Fruit fly (Drosophila melanogaster) whole organism, embryonic: ENCODE measurements around the gene Rpn9.

Experiments
- Atf-2 ChIP-seq: fragments of 200-800 bp; sonication (Bioruptor generic); optimal IDR thresholded peaks from 2 replicates; lab custom pipeline; 2016; ENCODE audit warnings: missing biosample characterization, missing genetic modification characterization
- CG10321 ChIP-seq: fragments of 200-800 bp; sonication (Bioruptor generic); IDR thresholded peaks from 2 replicates; pipeline ENCODE4 v1.3.6; 2022; ENCODE audit warnings: missing biosample characterization, missing genetic modification characterization
- CG11696 ChIP-seq: fragments of 200-800 bp; sonication (Bioruptor generic); IDR thresholded peaks from 2 replicates; pipeline ENCODE4 v1.3.6; 2022; ENCODE audit warnings: missing biosample characterization, missing genetic modification characterization
- CG12104 ChIP-seq: fragments of 200-800 bp; sonication (Bioruptor generic); optimal IDR thresholded peaks from 3 replicates; lab custom pipeline; 2016; ENCODE audit warnings: missing biosample characterization, missing genetic modification characterization
- CG12659 ChIP-seq: fragments of 200-800 bp; sonication (Bioruptor generic); optimal IDR thresholded peaks from 3 replicates; lab custom pipeline; 2017; ENCODE audit warnings: mild to moderate bottlenecking, missing biosample characterization, missing genetic modification reagents, missing genetic modification characterization
- CG14441 ChIP-seq: fragments of 200-800 bp; sonication (Bioruptor generic); IDR thresholded peaks from 2 replicates; pipeline ENCODE4 v1.3.6; 2022; ENCODE audit warnings: missing biosample characterization, missing genetic modification characterization
- CG14965 ChIP-seq: fragments of 200-800 bp; sonication (Bioruptor generic); optimal IDR thresholded peaks from 2 replicates; lab custom pipeline; 2016; ENCODE audit warnings: missing biosample characterization, missing genetic modification characterization, borderline replicate concordance
- CG15073 ChIP-seq: fragments of 200-800 bp; sonication (Bioruptor generic); optimal IDR thresholded peaks from 2 replicates; lab custom pipeline; 2016; ENCODE audit warnings: missing biosample characterization, missing genetic modification characterization
- CG1603 ChIP-seq: fragments of 200-800 bp; sonication (Bioruptor generic); optimal IDR thresholded peaks from 2 replicates; lab custom pipeline; 2019; ENCODE audit warnings: missing biosample characterization, mild to moderate bottlenecking, missing genetic modification characterization, moderate library complexity
- CG1647 ChIP-seq: fragments of 200-800 bp; sonication (Bioruptor generic); optimal IDR thresholded peaks from 3 replicates; lab custom pipeline; 2016; ENCODE audit warnings: missing biosample characterization, missing genetic modification characterization
- CG16815 ChIP-seq: fragments of 200-800 bp; sonication (Bioruptor generic); optimal IDR thresholded peaks from 3 replicates; lab custom pipeline; 2017; ENCODE audit warnings: missing biosample characterization, mild to moderate bottlenecking, missing genetic modification characterization
- CG17568 ChIP-seq: fragments of 200-800 bp; sonication (Bioruptor generic); optimal IDR thresholded peaks from 2 replicates; lab custom pipeline; 2018; ENCODE audit warnings: missing biosample characterization, mild to moderate bottlenecking, missing genetic modification characterization, moderate library complexity
- CG17829 ChIP-seq: fragments of 200-800 bp; optimal IDR thresholded peaks from 2 replicates; lab custom pipeline; 2019; ENCODE audit warnings: missing biosample characterization, mild to moderate bottlenecking, missing genetic modification characterization, moderate library complexity
- CG2120 ChIP-seq: fragments of 200-800 bp; sonication (Bioruptor generic); optimal IDR thresholded peaks from 3 replicates; lab custom pipeline; 2016; ENCODE audit warnings: missing biosample characterization, missing genetic modification characterization
- CG31224 ChIP-seq: fragments of 200-800 bp; sonication (Bioruptor generic); IDR thresholded peaks from 2 replicates; pipeline ENCODE4 v1.3.6; 2022; ENCODE audit warnings: missing biosample characterization, missing genetic modification characterization
- CG31441 ChIP-seq: fragments of 200-800 bp; sonication (Bioruptor generic); IDR thresholded peaks from 2 replicates; pipeline ENCODE4 v1.3.6; 2022; ENCODE audit warnings: missing biosample characterization, missing genetic modification characterization
- CG32772 ChIP-seq: fragments of 200-800 bp; sonication (Bioruptor generic); IDR thresholded peaks from 2 replicates; pipeline ENCODE4 v1.3.6; 2022; ENCODE audit warnings: missing biosample characterization, missing genetic modification characterization
- CG3847 ChIP-seq: fragments of 200-800 bp; sonication (Bioruptor generic); IDR thresholded peaks from 2 replicates; pipeline ENCODE4 v1.3.6; 2022; ENCODE audit warnings: missing biosample characterization, missing genetic modification characterization
- CG4424 ChIP-seq: fragments of 200-800 bp; sonication (Bioruptor generic); optimal IDR thresholded peaks from 3 replicates; lab custom pipeline; 2016; ENCODE audit warnings: missing biosample characterization, missing genetic modification characterization
- CG7357 ChIP-seq: fragments of 200-800 bp; sonication (Bioruptor generic); IDR thresholded peaks from 3 replicates; pipeline ENCODE4 v1.3.6; 2022; ENCODE audit warnings: missing biosample characterization, missing genetic modification characterization
- CG8924 ChIP-seq: fragments of 200-800 bp; optimal IDR thresholded peaks from 3 replicates; lab custom pipeline; 2019; ENCODE audit warnings: missing biosample characterization, mild to moderate bottlenecking, missing genetic modification characterization, moderate library complexity
- CG9609 ChIP-seq: fragments of 200-800 bp; sonication (Bioruptor generic); optimal IDR thresholded peaks from 3 replicates; lab custom pipeline; 2016; ENCODE audit warnings: missing biosample characterization, missing genetic modification characterization
- Dref ChIP-seq: fragments of 200-800 bp; sonication (Bioruptor generic); IDR thresholded peaks from 2 replicates; pipeline ENCODE4 v1.3.6; 2022; ENCODE audit warnings: missing biosample characterization, missing genetic modification characterization
- Hand ChIP-seq: fragments of 200-800 bp; sonication (Bioruptor generic); optimal IDR thresholded peaks from 2 replicates; lab custom pipeline; 2017; ENCODE audit warnings: mild to moderate bottlenecking, missing biosample characterization, missing genetic modification reagents, missing genetic modification characterization
- Hmx ChIP-seq: fragments of 200-800 bp; sonication (Bioruptor generic); optimal IDR thresholded peaks from 2 replicates; lab custom pipeline; 2016; ENCODE audit warnings: missing biosample characterization, missing genetic modification characterization
- Hsf ChIP-seq: fragments of 200-800 bp; sonication (Bioruptor generic); optimal IDR thresholded peaks from 3 replicates; lab custom pipeline; 2016; ENCODE audit warnings: missing biosample characterization, missing genetic modification characterization
- Jarid2 ChIP-seq: fragments of 200-800 bp; sonication (Bioruptor generic); optimal IDR thresholded peaks from 3 replicates; lab custom pipeline; 2017; ENCODE audit warnings: mild to moderate bottlenecking, missing biosample characterization, missing genetic modification reagents, missing genetic modification characterization
- Meics ChIP-seq: fragments of 200-800 bp; sonication (Bioruptor generic); optimal IDR thresholded peaks from 2 replicates; lab custom pipeline; 2017; ENCODE audit warnings: missing biosample characterization, mild to moderate bottlenecking, missing genetic modification characterization
- Mes4 ChIP-seq: fragments of 200-800 bp; sonication (Bioruptor generic); optimal IDR thresholded peaks from 2 replicates; lab custom pipeline; 2016; ENCODE audit warnings: missing biosample characterization, missing genetic modification characterization
- NC2β ChIP-seq: fragments of 200-800 bp; sonication (Bioruptor generic); optimal IDR thresholded peaks from 2 replicates; lab custom pipeline; 2016; ENCODE audit warnings: missing biosample characterization, missing genetic modification characterization
- Ptx1 ChIP-seq: fragments of 200-800 bp; sonication (Bioruptor generic); IDR thresholded peaks from 2 replicates; pipeline ENCODE4 v1.3.6; 2022; ENCODE audit warnings: missing biosample characterization, missing genetic modification characterization
- Ssrp ChIP-seq: fragments of 200-800 bp; sonication (Bioruptor generic); optimal IDR thresholded peaks from 2 replicates; lab custom pipeline; 2018; ENCODE audit warnings: missing biosample characterization, mild to moderate bottlenecking, missing genetic modification characterization, moderate library complexity
- Taf1 ChIP-seq: fragments of 200-800 bp; sonication (Bioruptor generic); IDR thresholded peaks from 2 replicates; pipeline ENCODE4 v1.3.6; 2022; ENCODE audit warnings: missing biosample characterization, missing genetic modification characterization
- abd-A ChIP-seq: fragments of 200-800 bp; sonication (Bioruptor generic); optimal IDR thresholded peaks from 3 replicates; lab custom pipeline; 2019; ENCODE audit warnings: missing biosample characterization, mild to moderate bottlenecking, missing genetic modification characterization, moderate library complexity
- ac ChIP-seq: fragments of 200-800 bp; sonication (Bioruptor generic); optimal IDR thresholded peaks from 3 replicates; lab custom pipeline; 2017; ENCODE audit warnings: missing biosample characterization, mild to moderate bottlenecking, missing genetic modification characterization
- bbx ChIP-seq: fragments of 200-800 bp; sonication (Bioruptor generic); IDR thresholded peaks from 2 replicates; pipeline ENCODE4 v1.3.6; 2022; ENCODE audit warnings: missing biosample characterization, missing genetic modification characterization; ENCODE audit not compliant: partially characterized antibody
- crc ChIP-seq: fragments of 200-800 bp; sonication (Bioruptor generic); optimal IDR thresholded peaks from 2 replicates; lab custom pipeline; 2016; ENCODE audit warnings: missing biosample characterization, missing genetic modification characterization
- croc ChIP-seq: fragments of 200-800 bp; sonication (Bioruptor generic); conservative IDR thresholded peaks from 3 replicates; pipeline ENCODE4 v1.3.6; 2022; ENCODE audit warnings: missing biosample characterization, missing genetic modification characterization
- cwo ChIP-seq: fragments of 200-800 bp; sonication (Bioruptor generic); optimal IDR thresholded peaks from 3 replicates; lab custom pipeline; 2017; ENCODE audit warnings: missing biosample characterization, missing genetic modification characterization, mild to moderate bottlenecking, moderate library complexity, missing genetic modification reagents
- dimm ChIP-seq: fragments of 200-800 bp; sonication (Bioruptor generic); IDR thresholded peaks from 2 replicates; pipeline ENCODE4 v1.3.6; 2022; ENCODE audit warnings: missing biosample characterization, missing genetic modification characterization
- gro ChIP-seq: fragments of 200-800 bp; sonication (Bioruptor generic); optimal IDR thresholded peaks from 2 replicates; lab custom pipeline; 2016; ENCODE audit warnings: missing biosample characterization, missing genetic modification characterization
- hbn ChIP-seq: fragments of 200-800 bp; sonication (Bioruptor generic); IDR thresholded peaks from 2 replicates; pipeline ENCODE4 v1.3.6; 2022; ENCODE audit warnings: missing biosample characterization, missing genetic modification characterization; ENCODE audit not compliant: partially characterized antibody
- inv ChIP-seq: fragments of 200-800 bp; sonication (Bioruptor generic); IDR thresholded peaks from 2 replicates; pipeline ENCODE4 v1.3.6; 2022; ENCODE audit warnings: missing biosample characterization, missing genetic modification characterization; ENCODE audit not compliant: partially characterized antibody
- kah ChIP-seq: fragments of 200-800 bp; sonication (Bioruptor generic); optimal IDR thresholded peaks from 2 replicates; lab custom pipeline; 2018; ENCODE audit warnings: missing biosample characterization, mild to moderate bottlenecking, missing genetic modification characterization
- luna ChIP-seq: fragments of 200-800 bp; sonication (Bioruptor generic); optimal IDR thresholded peaks from 2 replicates; lab custom pipeline; 2016; ENCODE audit warnings: missing biosample characterization, missing genetic modification characterization
- onecut ChIP-seq: fragments of 200-800 bp; sonication (Bioruptor generic); IDR thresholded peaks from 2 replicates; pipeline ENCODE4 v1.3.6; 2022; ENCODE audit warnings: missing biosample characterization, missing genetic modification characterization
- run ChIP-seq: fragments of 200-800 bp; sonication (Bioruptor generic); optimal IDR thresholded peaks from 3 replicates; lab custom pipeline; 2018; ENCODE audit warnings: missing biosample characterization, mild to moderate bottlenecking, missing genetic modification characterization
- sima ChIP-seq: fragments of 200-800 bp; sonication (Bioruptor generic); optimal IDR thresholded peaks from 2 replicates; lab custom pipeline; 2016; ENCODE audit warnings: missing biosample characterization, missing genetic modification characterization
- tup ChIP-seq: fragments of 200-800 bp; sonication (Bioruptor generic); optimal IDR thresholded peaks from 2 replicates; lab custom pipeline; 2016; ENCODE audit warnings: missing biosample characterization, mild to moderate bottlenecking, missing genetic modification characterization, moderate library complexity
- unc-4 ChIP-seq: fragments of 200-800 bp; sonication (Bioruptor generic); IDR thresholded peaks from 2 replicates; pipeline ENCODE4 v1.3.6; 2022; ENCODE audit warnings: missing biosample characterization, missing genetic modification characterization; ENCODE audit not compliant: partially characterized antibody
- usp ChIP-seq: fragments of >200 bp; optimal IDR thresholded peaks from 2 replicates; lab custom pipeline; 2017; ENCODE audit warnings: missing biosample characterization, missing genetic modification characterization

Gene Rpn9

dm6 chr3R:23713901-23714300 lies 19.4 kb downstream of the Rpn9 start (continued):
- TF ChIP-seq CG10321 (no peak), Dref (GFP tag; lab: Robert Waterston, UW) (no peak), Hand (GFP tag; lab: Kevin White, UChicago) (no peak), Jarid2 (GFP tag; lab: Kevin White, UChicago) (no peak), abd-A (tag; lab: Kevin White, UChicago) (no peak), Meics (GFP tag; lab: Kevin White, UChicago) (no peak), cwo (no peak), CG9609 (GFP tag; lab: Kevin White, UChicago) (peak; percentile 31), tup (GFP tag; lab: Kevin White, UChicago) (no peak), croc (no peak; the same call in 2 of the 3 replicates), Hmx (GFP tag; lab: Kevin White, UChicago) (peak; percentile 22), CG31441 (peak; percentile 74), CG32772 (GFP tag; lab: Robert Waterston, UW) (peak; percentile 68), usp (no peak), CG3847 (GFP tag; lab: Robert Waterston, UW) (0 out of 2 replicates have a peak, but pooled peaks have one; percentile 14), CG4424 (GFP tag; lab: Kevin White, UChicago) (peak; percentile 39), CG7357 (no peak), Atf-2 (GFP tag; lab: Kevin White, UChicago) (peak; percentile 50), Ptx1 (GFP tag; lab: Robert Waterston, UW) (peak; percentile 65), CG2120 (GFP tag; lab: Kevin White, UChicago) (peak; percentile 39), onecut (0 out of 2 replicates have a peak, but pooled peaks have one; percentile 38), NC2β (peak; percentile 56), CG15073 (no peak), CG12659 (GFP tag; lab: Kevin White, UChicago) (peak; percentile 38), Mes4 (GFP tag; lab: Kevin White, UChicago) (peak; percentile 43), CG12104 (GFP tag; lab: Kevin White, UChicago) (no peak), CG16815 (GFP tag; lab: Kevin White, UChicago) (peak; percentile 47), ac (peak; percentile 58), sima (GFP tag; lab: Kevin White, UChicago) (no peak), Taf1 (GFP tag; lab: Robert Waterston, UW) (no peak), CG14965 (no peak), CG17829 (tag; lab: Kevin White, UChicago) (peak; percentile 47), gro (no peak), kah (GFP tag; lab: Kevin White, UChicago) (peak; percentile 38), luna (GFP tag; lab: Kevin White, UChicago) (no peak), Ssrp (tag; lab: Kevin White, UChicago) (peak; percentile 71), CG8924 (tag; lab: Kevin White, UChicago) (peak; percentile 31), CG14441 (GFP tag; lab: Robert Waterston, UW) (peak; percentile 72), CG11696 (GFP tag; lab: Robert Waterston, UW) (peak; percentile 47; the same call in 1 of the 2 replicates), CG17568 (peak; percentile 42), crc (GFP tag; lab: Kevin White, UChicago) (peak; percentile 2), hbn (GFP tag; lab: Robert Waterston, UW) (no peak), Hsf (GFP tag; lab: Kevin White, UChicago) (peak; percentile 57), dimm (GFP tag; lab: Robert Waterston, UW) (0 out of 2 replicates have a peak, but pooled peaks have one; percentile 12), inv (GFP tag; lab: Robert Waterston, UW) (no peak), CG1647 (GFP tag; lab: Kevin White, UChicago) (peak; percentile 12), unc-4 (no peak), bbx (no peak), run (tag; lab: Kevin White, UChicago) (peak; percentile 1), CG1603 (tag; lab: Kevin White, UChicago) (peak; percentile 82), CG31224 (GFP tag; lab: Robert Waterston, UW) (no peak)
